Worm (Caenorhabditis elegans) whole organism, L1 larva: Measurements from ENCODE around the gene F13A2.5.

ENCODE experiments used
- ces-1 ChIP-seq: fragments of 150-350 bp; optimal IDR thresholded peaks from 2 replicates; lab custom pipeline; 2014; ENCODE audit warnings: missing biosample characterization, missing genetic modification reagents, missing genetic modification characterization
- egl-27 ChIP-seq, 2 experiments: fragments of 150-350 bp in 1 of 2; sonication (generic microtip); optimal IDR thresholded peaks; 3 replicates each; lab custom pipeline; 2017 to 2018; ENCODE audit warnings: missing biosample characterization in 2 of 2, missing genetic modification characterization in 2 of 2, missing genetic modification reagents in 2 of 2
- elt-3 ChIP-seq, 6 experiments: fragments of 150-350 bp in 1 of 6; sonication (generic microtip); optimal IDR thresholded peaks; 2 replicates each; lab custom pipeline; 2017 to 2018; ENCODE audit warnings: missing biosample characterization in 6 of 6, missing genetic modification characterization in 6 of 6, inconsistent platforms in 1 of 6
- fos-1 ChIP-seq: fragments of 150-350 bp; optimal IDR thresholded peaks from 2 replicates; lab custom pipeline; 2014; ENCODE audit warnings: missing biosample characterization, missing genetic modification characterization
- lsy-2 ChIP-seq, 2 experiments: fragments of 150-350 bp; optimal IDR thresholded peaks; 2 replicates each; lab custom pipeline; 2014; ENCODE audit warnings: missing biosample characterization in 2 of 2, missing genetic modification characterization in 2 of 2
- mdl-1 ChIP-seq, 2 experiments: fragments of 150-350 bp; optimal IDR thresholded peaks; 2 replicates each; lab custom pipeline; 2014 to 2017; ENCODE audit warnings: missing biosample characterization in 2 of 2, missing genetic modification characterization in 2 of 2, inconsistent platforms in 1 of 2
- mep-1 ChIP-seq: fragments of 150-350 bp; optimal IDR thresholded peaks from 2 replicates; lab custom pipeline; 2014; ENCODE audit warnings: missing biosample characterization, missing genetic modification characterization
- nhr-237 ChIP-seq: fragments of 150-350 bp; optimal IDR thresholded peaks from 2 replicates; lab custom pipeline; 2014; ENCODE audit warnings: missing biosample characterization, missing genetic modification characterization
- tbx-2 ChIP-seq: sonication (generic microtip); optimal IDR thresholded peaks from 2 replicates; lab custom pipeline; 2016; ENCODE audit warnings: missing genetic modification characterization, missing compliant biosample characterization
- unc-62 ChIP-seq: fragments of 150-350 bp; optimal IDR thresholded peaks from 2 replicates; lab custom pipeline; 2014; ENCODE audit warnings: missing biosample characterization, missing genetic modification reagents, missing genetic modification characterization
- unc-98 ChIP-seq: fragments of 200-800 bp; sonication (Bioruptor generic); IDR thresholded peaks from 2 replicates; pipeline ENCODE4 v1.3.6; 2022; ENCODE audit warnings: missing genetic modification characterization, missing compliant biosample characterization
- ztf-11 ChIP-seq, 2 experiments: sonication (generic microtip); optimal IDR thresholded peaks; 2 replicates each; lab custom pipeline; 2016 to 2017; ENCODE audit warnings: missing genetic modification characterization in 2 of 2, missing biosample characterization in 1 of 2, missing compliant biosample characterization in 1 of 2

ce11 chrV:4398884-4399283, 2.9 kb downstream of the F13A2.5 start:
- TF ChIP-seq mep-1 (tag; lab: Kevin White, UChicago) (no peak), mdl-1 (tag; optimal IDR thresholded peaks at IDR 0.05; lab: Kevin White, UChicago) (no peak), unc-62 (GFP tag; lab: Kevin White, UChicago) (no peak), tbx-2 (tag; lab: Kevin White, UChicago) (no peak), nhr-237 (no peak), egl-27 (tag; optimal IDR thresholded peaks at IDR 0.05; lab: Kevin White, UChicago) (no peak), elt-3 (tag; optimal IDR thresholded peaks at IDR 0.05; lab: Kevin White, UChicago) (no peak), ztf-11 (tag; optimal IDR thresholded peaks at IDR 0.05; lab: Kevin White, UChicago) (no peak), lsy-2 (tag; optimal IDR thresholded peaks at IDR 0.05; lab: Kevin White, UChicago) (no peak), fos-1 (no peak), unc-98 (GFP tag; lab: Robert Waterston, UW) (no peak), ces-1 (GFP tag; lab: Kevin White, UChicago) (no peak)
